Worm (Caenorhabditis elegans) whole organism, midembryonic: ENCODE results near the gene tag-307.

Experiments used
- cog-1 ChIP-seq: sonication (generic microtip); optimal IDR thresholded peaks from 2 replicates; lab custom pipeline; 2016; ENCODE audit warnings: missing genetic modification characterization, missing compliant biosample characterization
- flt-1 ChIP-seq: fragments of 200-800 bp; sonication (Bioruptor generic); IDR thresholded peaks from 2 replicates; pipeline ENCODE4 v1.3.6; 2022; ENCODE audit warnings: missing genetic modification characterization, missing compliant biosample characterization
- ref-1 ChIP-seq: fragments of 200-800 bp; sonication (Bioruptor generic); conservative IDR thresholded peaks from 2 replicates; pipeline ENCODE4 v1.3.6; 2022; ENCODE audit warnings: missing genetic modification reagents, missing genetic modification characterization, missing compliant biosample characterization

- no peak for TF ChIP-seq flt-1
- no peak for TF ChIP-seq cog-1 (tag; lab: Kevin White, UChicago)
- TF ChIP-seq ref-1 (GFP tag; lab: Robert Waterston, UW) = no peak
Measured at ce11 chrIII:7892333-7892732, 35.3 kb upstream of the tag-307 start.
